Fruit fly (Drosophila melanogaster) whole organism, embryonic: ENCODE data around the gene CG2021.

ENCODE experiments used
- Abd-B ChIP-seq: fragments of 200-800 bp; sonication (Bioruptor generic); optimal IDR thresholded peaks from 2 replicates; lab custom pipeline; 2018; ENCODE audit warnings: missing biosample characterization, mild to moderate bottlenecking, missing genetic modification characterization, moderate library complexity
- Antp ChIP-seq: fragments of 200-800 bp; sonication (Bioruptor generic); optimal IDR thresholded peaks from 3 replicates; lab custom pipeline; 2016; ENCODE audit warnings: missing biosample characterization, missing genetic modification characterization
- CG11695 ChIP-seq: fragments of 200-800 bp; sonication (Bioruptor generic); IDR thresholded peaks from 3 replicates; pipeline ENCODE4 v1.3.6; 2022; ENCODE audit warnings: missing biosample characterization, missing genetic modification characterization
- CG12236 ChIP-seq: fragments of 200-800 bp; sonication (Bioruptor generic); optimal IDR thresholded peaks from 2 replicates; lab custom pipeline; 2016; ENCODE audit warnings: missing biosample characterization, missing genetic modification characterization
- CG12659 ChIP-seq: fragments of 200-800 bp; sonication (Bioruptor generic); optimal IDR thresholded peaks from 3 replicates; lab custom pipeline; 2017; ENCODE audit warnings: mild to moderate bottlenecking, missing biosample characterization, missing genetic modification reagents, missing genetic modification characterization
- CG12942 ChIP-seq: fragments of 200-800 bp; sonication (Bioruptor generic); optimal IDR thresholded peaks from 3 replicates; lab custom pipeline; 2016; ENCODE audit warnings: missing biosample characterization, missing genetic modification characterization
- CG13287 ChIP-seq: fragments of 200-800 bp; sonication (Bioruptor generic); IDR thresholded peaks from 2 replicates; pipeline ENCODE4 v1.3.6; 2022; ENCODE audit warnings: missing biosample characterization, missing genetic modification characterization; ENCODE audit not compliant: partially characterized antibody
- CG14710 ChIP-seq: fragments of 200-800 bp; sonication (Bioruptor generic); optimal IDR thresholded peaks from 3 replicates; lab custom pipeline; 2019; ENCODE audit warnings: missing biosample characterization, mild to moderate bottlenecking, missing genetic modification characterization, moderate library complexity
- CG15696 ChIP-seq: fragments of 200-800 bp; sonication (Bioruptor generic); optimal IDR thresholded peaks from 2 replicates; lab custom pipeline; 2019; ENCODE audit warnings: missing biosample characterization, mild to moderate bottlenecking, missing genetic modification characterization, moderate library complexity
- CG17568 ChIP-seq: fragments of 200-800 bp; sonication (Bioruptor generic); optimal IDR thresholded peaks from 2 replicates; lab custom pipeline; 2018; ENCODE audit warnings: missing biosample characterization, mild to moderate bottlenecking, missing genetic modification characterization, moderate library complexity
- CG2116 ChIP-seq: fragments of 200-800 bp; sonication (Bioruptor generic); optimal IDR thresholded peaks from 3 replicates; lab custom pipeline; 2018; ENCODE audit warnings: missing biosample characterization, mild to moderate bottlenecking, missing genetic modification characterization
- CG34376 ChIP-seq: fragments of 200-800 bp; sonication (Bioruptor generic); optimal IDR thresholded peaks from 2 replicates; lab custom pipeline; 2018; ENCODE audit warnings: missing biosample characterization, mild to moderate bottlenecking, missing genetic modification characterization
- CG5180 ChIP-seq: fragments of 200-800 bp; sonication (Bioruptor generic); optimal IDR thresholded peaks from 3 replicates; lab custom pipeline; 2017; ENCODE audit warnings: missing biosample characterization, missing genetic modification characterization, mild to moderate bottlenecking, moderate library complexity, missing genetic modification reagents
- CG6791 ChIP-seq: fragments of 200-800 bp; sonication (Bioruptor generic); IDR thresholded peaks from 3 replicates; pipeline ENCODE4 v1.3.6; 2022; ENCODE audit warnings: missing biosample characterization, missing genetic modification characterization; ENCODE audit not compliant: partially characterized antibody
- CG7556 ChIP-seq: fragments of 200-800 bp; sonication (Bioruptor generic); optimal IDR thresholded peaks from 2 replicates; lab custom pipeline; 2017; ENCODE audit warnings: missing biosample characterization, mild to moderate bottlenecking, missing genetic modification characterization
- CG7987 ChIP-seq: fragments of 200-800 bp; sonication (Bioruptor generic); optimal IDR thresholded peaks from 2 replicates; lab custom pipeline; 2018; ENCODE audit warnings: missing biosample characterization, mild to moderate bottlenecking, missing genetic modification characterization, moderate library complexity
- CG8388 ChIP-seq: fragments of 200-800 bp; sonication (Bioruptor generic); optimal IDR thresholded peaks from 2 replicates; lab custom pipeline; 2019; ENCODE audit warnings: missing biosample characterization, mild to moderate bottlenecking, missing genetic modification characterization, moderate library complexity
- Chrac-16 ChIP-seq: fragments of 200-800 bp; sonication (Bioruptor generic); optimal IDR thresholded peaks from 3 replicates; lab custom pipeline; 2016; ENCODE audit warnings: missing biosample characterization, missing genetic modification characterization
- Doc3 ChIP-seq: fragments of 200-800 bp; sonication (Bioruptor generic); IDR thresholded peaks from 3 replicates; pipeline ENCODE4 v1.3.6; 2022; ENCODE audit warnings: missing biosample characterization, missing genetic modification characterization; ENCODE audit not compliant: partially characterized antibody
- E2f2 ChIP-seq: fragments of 200-800 bp; sonication (Bioruptor generic); IDR thresholded peaks from 2 replicates; pipeline ENCODE4 v1.3.6; 2022; ENCODE audit warnings: missing biosample characterization, missing genetic modification characterization
- Eip74EF ChIP-seq, 2 experiments: fragments of 200-800 bp in 1 of 2; fragments of >200 bp in 1 of 2; sonication (Bioruptor generic) in 1 of 2; optimal IDR thresholded peaks; 2 replicates each; lab custom pipeline; 2017 to 2019; ENCODE audit warnings: missing biosample characterization in 2 of 2, missing genetic modification characterization in 2 of 2, mild to moderate bottlenecking in 1 of 2, moderate library complexity in 1 of 2
- Fer2 ChIP-seq: fragments of 200-800 bp; sonication (Bioruptor generic); optimal IDR thresholded peaks from 2 replicates; lab custom pipeline; 2018; ENCODE audit warnings: missing biosample characterization, mild to moderate bottlenecking, missing genetic modification characterization, moderate library complexity
- Gug ChIP-seq: fragments of 200-800 bp; sonication (Bioruptor generic); IDR thresholded peaks from 4 replicates; pipeline ENCODE4 v1.3.6; 2022; ENCODE audit warnings: missing biosample characterization, missing genetic modification characterization
- Hand ChIP-seq: fragments of 200-800 bp; sonication (Bioruptor generic); optimal IDR thresholded peaks from 2 replicates; lab custom pipeline; 2017; ENCODE audit warnings: mild to moderate bottlenecking, missing biosample characterization, missing genetic modification reagents, missing genetic modification characterization
- Hr39 ChIP-seq: fragments of >200 bp; optimal IDR thresholded peaks from 2 replicates; lab custom pipeline; 2017
- Lim3 ChIP-seq: fragments of 200-800 bp; sonication (Bioruptor generic); IDR thresholded peaks from 2 replicates; pipeline ENCODE4 v1.3.6; 2022; ENCODE audit warnings: missing biosample characterization, missing genetic modification characterization
- NfI ChIP-seq: fragments of 200-800 bp; sonication (Bioruptor generic); optimal IDR thresholded peaks from 3 replicates; lab custom pipeline; 2018; ENCODE audit warnings: missing biosample characterization, mild to moderate bottlenecking, missing genetic modification characterization, moderate library complexity
- Pdp1 ChIP-seq, 2 experiments: fragments of 200-800 bp; sonication (Bioruptor generic); optimal IDR thresholded peaks; 3 replicates each; lab custom pipeline; 2016; ENCODE audit warnings: missing biosample characterization in 2 of 2, missing genetic modification characterization in 2 of 2, mild to moderate bottlenecking in 1 of 2, moderate library complexity in 1 of 2
- Rx ChIP-seq: fragments of 200-800 bp; sonication (Bioruptor generic); IDR thresholded peaks from 2 replicates; pipeline ENCODE4 v1.3.6; 2022; ENCODE audit warnings: missing biosample characterization, missing genetic modification characterization
- TFAM ChIP-seq: fragments of 200-800 bp; sonication (Bioruptor generic); optimal IDR thresholded peaks from 2 replicates; lab custom pipeline; 2017; ENCODE audit warnings: missing biosample characterization, missing genetic modification characterization, inconsistent platforms
- Usf ChIP-seq: fragments of 200-800 bp; sonication (Bioruptor generic); optimal IDR thresholded peaks from 2 replicates; lab custom pipeline; 2017; ENCODE audit warnings: missing genotype, missing biosample characterization, missing genetic modification characterization
- abd-A ChIP-seq: fragments of 200-800 bp; sonication (Bioruptor generic); optimal IDR thresholded peaks from 3 replicates; lab custom pipeline; 2019; ENCODE audit warnings: missing biosample characterization, mild to moderate bottlenecking, missing genetic modification characterization, moderate library complexity
- chm ChIP-seq: fragments of 200-800 bp; sonication (Bioruptor generic); IDR thresholded peaks from 2 replicates; pipeline ENCODE4 v1.3.6; 2022; ENCODE audit warnings: missing biosample characterization, missing genetic modification characterization
- emc ChIP-seq: fragments of 200-800 bp; sonication (Bioruptor generic); optimal IDR thresholded peaks from 2 replicates; lab custom pipeline; 2016; ENCODE audit warnings: missing biosample characterization, missing genetic modification characterization
- esg ChIP-seq: fragments of 200-800 bp; sonication (Bioruptor generic); conservative IDR thresholded peaks from 2 replicates; pipeline ENCODE4 v1.3.6; 2022; ENCODE audit warnings: missing biosample characterization, missing genetic modification characterization
- exex ChIP-seq: fragments of 200-800 bp; sonication (Bioruptor generic); optimal IDR thresholded peaks from 4 replicates; lab custom pipeline; 2018; ENCODE audit warnings: missing biosample characterization, mild to moderate bottlenecking, missing genetic modification characterization, moderate library complexity
- gt ChIP-seq: fragments of 200-800 bp; sonication (Bioruptor generic); IDR thresholded peaks from 2 replicates; pipeline ENCODE4 v1.3.6; 2022; ENCODE audit warnings: missing biosample characterization, missing genetic modification characterization
- inv ChIP-seq: fragments of 200-800 bp; sonication (Bioruptor generic); IDR thresholded peaks from 2 replicates; pipeline ENCODE4 v1.3.6; 2022; ENCODE audit warnings: missing biosample characterization, missing genetic modification characterization; ENCODE audit not compliant: partially characterized antibody
- jing ChIP-seq: fragments of 200-800 bp; sonication (Bioruptor generic); optimal IDR thresholded peaks from 2 replicates; lab custom pipeline; 2018; ENCODE audit warnings: missing biosample characterization, mild to moderate bottlenecking, missing genetic modification characterization
- lbe ChIP-seq: fragments of 200-800 bp; sonication (Bioruptor generic); optimal IDR thresholded peaks from 2 replicates; lab custom pipeline; 2016; ENCODE audit warnings: missing biosample characterization, mild to moderate bottlenecking, missing genetic modification characterization
- org-1 ChIP-seq: fragments of 200-800 bp; sonication (Bioruptor generic); optimal IDR thresholded peaks from 2 replicates; lab custom pipeline; 2017; ENCODE audit warnings: missing biosample characterization, missing genetic modification characterization
- repo ChIP-seq: fragments of 200-800 bp; sonication (Bioruptor generic); optimal IDR thresholded peaks from 2 replicates; lab custom pipeline; 2016; ENCODE audit warnings: missing biosample characterization, missing genetic modification characterization
- ro ChIP-seq: fragments of 200-800 bp; sonication (Bioruptor generic); IDR thresholded peaks from 2 replicates; pipeline ENCODE4 v1.3.6; 2022; ENCODE audit warnings: missing biosample characterization, missing genetic modification characterization
- row ChIP-seq: fragments of 200-800 bp; sonication (Bioruptor generic); IDR thresholded peaks from 3 replicates; pipeline ENCODE4 v1.3.6; 2022; ENCODE audit warnings: missing biosample characterization, missing genetic modification characterization
- slbo ChIP-seq: fragments of 200-800 bp; sonication (Bioruptor generic); IDR thresholded peaks from 2 replicates; pipeline ENCODE4 v1.3.6; 2022; ENCODE audit warnings: missing biosample characterization, missing genetic modification characterization
- stc ChIP-seq: fragments of 200-800 bp; sonication (Bioruptor generic); IDR thresholded peaks from 2 replicates; pipeline ENCODE4 v1.3.6; 2022; ENCODE audit warnings: missing biosample characterization, missing genetic modification characterization
- tin ChIP-seq: fragments of 200-800 bp; sonication (Bioruptor generic); optimal IDR thresholded peaks from 3 replicates; lab custom pipeline; 2016; ENCODE audit warnings: missing biosample characterization, missing genetic modification characterization
- wek ChIP-seq: fragments of 200-800 bp; sonication (Bioruptor generic); optimal IDR thresholded peaks from 3 replicates; lab custom pipeline; 2018; ENCODE audit warnings: missing biosample characterization, mild to moderate bottlenecking, missing genetic modification characterization, moderate library complexity
- zen ChIP-seq: fragments of 200-800 bp; sonication (Bioruptor generic); optimal IDR thresholded peaks from 3 replicates; lab custom pipeline; 2018; ENCODE audit warnings: missing biosample characterization, mild to moderate bottlenecking, missing genetic modification characterization, moderate library complexity

Gene CG2021

dm6 chr3L:1794943-1795696, 17.9 kb upstream of the CG2021 start, which contains the start of the genes alpha-Spec, dlt and Cdc37 (continued):
- TF ChIP-seq CG5180 (GFP tag; lab: Kevin White, UChicago) (no peak), E2f2 (peak; percentile 57; the same call in 1 of the 2 replicates), wek (no peak), CG6791 (GFP tag; lab: Robert Waterston, UW) (peak; percentile 66; the same call in 2 of the 3 replicates), CG12659 (GFP tag; lab: Kevin White, UChicago) (peak; percentile 72), repo (GFP tag; lab: Kevin White, UChicago) (no peak), org-1 (GFP tag; lab: Kevin White, UChicago) (no peak), CG2116 (GFP tag; lab: Kevin White, UChicago) (peak; percentile 82), Rx (GFP tag; lab: Robert Waterston, UW) (no peak), CG17568 (GFP tag; lab: Kevin White, UChicago) (no peak), esg (no peak), Fer2 (tag; lab: Kevin White, UChicago) (no peak), Antp (no peak), tin (GFP tag; lab: Kevin White, UChicago) (no peak), emc (GFP tag; lab: Kevin White, UChicago) (no peak), CG15696 (tag; lab: Kevin White, UChicago) (no peak), CG8388 (GFP tag; lab: Kevin White, UChicago) (peak; percentile 2), CG7556 (GFP tag; lab: Kevin White, UChicago) (no peak), CG12236 (no peak), jing (GFP tag; lab: Kevin White, UChicago) (no peak), chm (peak; percentile 57; the same call in 1 of the 2 replicates), abd-A (tag; lab: Kevin White, UChicago) (no peak), NfI (GFP tag; lab: Kevin White, UChicago) (peak; percentile 35), ro (no peak), inv (GFP tag; lab: Robert Waterston, UW) (peak; percentile 76), slbo (peak; percentile 16; the same call in 1 of the 2 replicates), stc (GFP tag; lab: Robert Waterston, UW) (no peak), CG7987 (GFP tag; lab: Kevin White, UChicago) (no peak), CG14710 (tag; lab: Kevin White, UChicago) (peak; percentile 78), Lim3 (no peak), exex (tag; lab: Kevin White, UChicago) (peak; percentile 33), gt (GFP tag; lab: Robert Waterston, UW) (no peak), zen (peak; percentile 5), lbe (GFP tag; lab: Kevin White, UChicago) (no peak), Eip74EF (GFP tag; optimal IDR thresholded peaks at IDR 0.05; lab: Kevin White, UChicago) (no peak), Usf (GFP tag; lab: Kevin White, UChicago) (no peak), TFAM (no peak), CG12942 (GFP tag; lab: Kevin White, UChicago) (no peak), Hr39 (lab: Kevin White, UChicago) (no peak), Pdp1 (GFP tag; optimal IDR thresholded peaks at IDR 0.05; lab: Kevin White, UChicago) (peak in 1 of 2 experiments; percentile 23), CG11695 (GFP tag; lab: Robert Waterston, UW) (no peak), row (GFP tag; lab: Robert Waterston, UW) (peak; percentile 31; the same call in 1 of the 3 replicates), CG34376 (GFP tag; lab: Kevin White, UChicago) (peak; percentile 31), CG13287 (GFP tag; lab: Robert Waterston, UW) (peak; percentile 87), Gug (no peak), Abd-B (no peak), Chrac-16 (GFP tag; lab: Kevin White, UChicago) (no peak), Hand (GFP tag; lab: Kevin White, UChicago) (no peak), Doc3 (GFP tag; lab: Robert Waterston, UW) (peak; percentile 80)
